Worm (Caenorhabditis elegans) whole organism, L1 larva: ENCODE data around the gene ora-1.

Source experiments
- C04F5.9 ChIP-seq: sonication (generic microtip); optimal IDR thresholded peaks from 2 replicates; lab custom pipeline; 2016; ENCODE audit warnings: missing genetic modification characterization, missing compliant biosample characterization
- C34B4.2 ChIP-seq: sonication (generic microtip); optimal IDR thresholded peaks from 2 replicates; lab custom pipeline; 2017; ENCODE audit warnings: mild to moderate bottlenecking, missing genetic modification characterization, missing compliant biosample characterization
- Y116A8C.19 ChIP-seq: sonication (generic microtip); optimal IDR thresholded peaks from 2 replicates; lab custom pipeline; 2016; ENCODE audit warnings: missing compliant biosample characterization, missing genetic modification characterization, borderline replicate concordance
- alr-1 ChIP-seq: fragments of 200-800 bp; sonication (Bioruptor generic); optimal IDR thresholded peaks from 2 replicates; lab custom pipeline; 2018; ENCODE audit warnings: borderline replicate concordance, mild to moderate bottlenecking, missing genetic modification characterization, missing compliant biosample characterization
- ama-1 ChIP-seq: fragments of 150-350 bp; optimal IDR thresholded peaks from 2 replicates; lab custom pipeline; 2014
- blmp-1 ChIP-seq: fragments of 150-350 bp; optimal IDR thresholded peaks from 2 replicates; lab custom pipeline; 2014; ENCODE audit warnings: missing biosample characterization, missing genetic modification characterization
- ceh-8 ChIP-seq: fragments of 200-800 bp; sonication (Bioruptor generic); optimal IDR thresholded peaks from 2 replicates; lab custom pipeline; 2018; ENCODE audit warnings: mild to moderate bottlenecking, missing genetic modification characterization, moderate library complexity, missing compliant biosample characterization
- ceh-82 ChIP-seq, 3 experiments: fragments of 150-350 bp in 1 of 3; sonication (generic microtip) in 2 of 3; optimal IDR thresholded peaks; 2 replicates each; lab custom pipeline; 2014 to 2017; ENCODE audit warnings: missing biosample characterization in 3 of 3, missing genetic modification characterization in 3 of 3
- ceh-88 ChIP-seq: fragments of 200-800 bp; sonication (Bioruptor generic); IDR thresholded peaks from 2 replicates; pipeline ENCODE4 v1.3.6; 2022; ENCODE audit warnings: missing genetic modification characterization, missing compliant biosample characterization
- dpl-1 ChIP-seq, 3 experiments: fragments of 150-350 bp in 2 of 3; sonication (generic microtip) in 1 of 3; optimal IDR thresholded peaks; 2 replicates each; lab custom pipeline; 2014 to 2017; ENCODE audit warnings: missing biosample characterization in 3 of 3, missing genetic modification characterization in 3 of 3, missing genetic modification reagents in 3 of 3
- efl-1 ChIP-seq, 4 experiments: fragments of 150-350 bp; optimal IDR thresholded peaks in 3 of 4; peaks in 1 of 4; 1 replicate in 1 of 4; 2 replicates in 3 of 4; lab custom pipeline; 2014; ENCODE audit warnings: missing biosample characterization in 2 of 4, missing genetic modification characterization in 2 of 4, missing genetic modification reagents in 2 of 4
- egl-13 ChIP-seq: sonication (generic microtip); optimal IDR thresholded peaks from 2 replicates; lab custom pipeline; 2016; ENCODE audit warnings: missing genotype, missing genetic modification reagents, missing genetic modification characterization, missing compliant biosample characterization
- elt-3 ChIP-seq, 6 experiments: fragments of 150-350 bp in 1 of 6; sonication (generic microtip); optimal IDR thresholded peaks; 2 replicates each; lab custom pipeline; 2017 to 2018; ENCODE audit warnings: missing biosample characterization in 6 of 6, missing genetic modification characterization in 6 of 6, inconsistent platforms in 1 of 6
- ets-5 ChIP-seq: fragments of 200-800 bp; sonication (Bioruptor generic); IDR thresholded peaks from 2 replicates; pipeline ENCODE4 v1.3.6; 2022; ENCODE audit warnings: missing genetic modification characterization, missing compliant biosample characterization
- fos-1 ChIP-seq: fragments of 150-350 bp; optimal IDR thresholded peaks from 2 replicates; lab custom pipeline; 2014; ENCODE audit warnings: missing biosample characterization, missing genetic modification characterization
- hlh-17 ChIP-seq: fragments of 200-800 bp; sonication (Bioruptor generic); optimal IDR thresholded peaks from 2 replicates; lab custom pipeline; 2018; ENCODE audit warnings: missing genetic modification characterization, mild to moderate bottlenecking, missing compliant biosample characterization, moderate library complexity, borderline replicate concordance
- hlh-4 ChIP-seq: sonication (generic microtip); optimal IDR thresholded peaks from 2 replicates; lab custom pipeline; 2016; ENCODE audit warnings: mild to moderate bottlenecking, missing genetic modification characterization, missing compliant biosample characterization
- irx-1 ChIP-seq: sonication (generic microtip); optimal IDR thresholded peaks from 2 replicates; lab custom pipeline; 2016; ENCODE audit warnings: missing genetic modification characterization, missing compliant biosample characterization
- lin-13 ChIP-seq: fragments of 150-350 bp; optimal IDR thresholded peaks from 2 replicates; lab custom pipeline; 2014; ENCODE audit warnings: missing biosample characterization, missing genetic modification reagents, missing genetic modification characterization
- lin-14 ChIP-seq: fragments of 200-800 bp; sonication (Bioruptor generic); optimal IDR thresholded peaks from 2 replicates; lab custom pipeline; 2018; ENCODE audit warnings: mild to moderate bottlenecking, missing genetic modification characterization, moderate library complexity, missing compliant biosample characterization
- lin-15B ChIP-seq: fragments of 150-350 bp; sonication (generic microtip); optimal IDR thresholded peaks from 3 replicates; lab custom pipeline; 2014; ENCODE audit warnings: missing biosample characterization, missing genetic modification characterization
- lin-35 ChIP-seq, 2 experiments: fragments of 150-350 bp; optimal IDR thresholded peaks; 2 replicates each; lab custom pipeline; 2014; ENCODE audit warnings: missing biosample characterization in 2 of 2, missing genetic modification characterization in 2 of 2, missing genetic modification reagents in 2 of 2
- mep-1 ChIP-seq: fragments of 150-350 bp; optimal IDR thresholded peaks from 2 replicates; lab custom pipeline; 2014; ENCODE audit warnings: missing biosample characterization, missing genetic modification characterization
- nhr-19 ChIP-seq: fragments of 200-800 bp; sonication (Bioruptor generic); conservative IDR thresholded peaks from 2 replicates; pipeline ENCODE4 v1.3.6; 2022; ENCODE audit warnings: missing genetic modification characterization, missing compliant biosample characterization
- nhr-20 ChIP-seq: sonication (generic microtip); optimal IDR thresholded peaks from 2 replicates; lab custom pipeline; 2016; ENCODE audit warnings: mild to moderate bottlenecking, missing genetic modification characterization, missing compliant biosample characterization
- nhr-237 ChIP-seq: fragments of 150-350 bp; optimal IDR thresholded peaks from 2 replicates; lab custom pipeline; 2014; ENCODE audit warnings: missing biosample characterization, missing genetic modification characterization
- nhr-47 ChIP-seq: sonication (generic microtip); optimal IDR thresholded peaks from 2 replicates; lab custom pipeline; 2016; ENCODE audit warnings: mild to moderate bottlenecking, missing genetic modification characterization, moderate library complexity, missing compliant biosample characterization
- nhr-71 ChIP-seq: sonication (generic microtip); optimal IDR thresholded peaks from 2 replicates; lab custom pipeline; 2016; ENCODE audit warnings: mild to moderate bottlenecking, missing genetic modification characterization, moderate library complexity, missing compliant biosample characterization
- nhr-76 ChIP-seq: sonication (generic microtip); optimal IDR thresholded peaks from 2 replicates; lab custom pipeline; 2017; ENCODE audit warnings: missing biosample characterization, missing genetic modification characterization
- nhr-85 ChIP-seq: sonication (generic microtip); peaks from one replicate; lab custom pipeline; 2016; ENCODE audit warnings: missing genetic modification characterization, inconsistent platforms, missing compliant biosample characterization
- nhr-90 ChIP-seq: sonication (generic microtip); optimal IDR thresholded peaks from 2 replicates; lab custom pipeline; 2016; ENCODE audit warnings: mild to moderate bottlenecking, missing genetic modification characterization, missing compliant biosample characterization; ENCODE audit not compliant: poor library complexity
- pag-3 ChIP-seq: sonication (generic microtip); optimal IDR thresholded peaks from 2 replicates; lab custom pipeline; 2017; ENCODE audit warnings: missing genetic modification characterization, mild to moderate bottlenecking, missing compliant biosample characterization, antibody characterized with exemption, borderline replicate concordance; ENCODE audit not compliant: insufficient read depth
- pax-3 ChIP-seq: fragments of 200-800 bp; sonication (Bioruptor generic); optimal IDR thresholded peaks from 2 replicates; lab custom pipeline; 2018; ENCODE audit warnings: mild to moderate bottlenecking, missing genetic modification characterization, moderate library complexity, missing compliant biosample characterization
- rnt-1 ChIP-seq: sonication (generic microtip); optimal IDR thresholded peaks from 2 replicates; lab custom pipeline; 2016; ENCODE audit warnings: mild to moderate bottlenecking, missing genetic modification characterization, moderate library complexity, missing compliant biosample characterization
- snu-23 ChIP-seq: sonication (generic microtip); optimal IDR thresholded peaks from 2 replicates; lab custom pipeline; 2016; ENCODE audit warnings: missing genetic modification characterization, missing compliant biosample characterization
- swsn-7 ChIP-seq: sonication (generic microtip); optimal IDR thresholded peaks from 2 replicates; lab custom pipeline; 2016; ENCODE audit warnings: missing genetic modification characterization, missing compliant biosample characterization
- tbx-2 ChIP-seq: sonication (generic microtip); optimal IDR thresholded peaks from 2 replicates; lab custom pipeline; 2016; ENCODE audit warnings: missing genetic modification characterization, missing compliant biosample characterization
- tlp-1 ChIP-seq: fragments of 150-350 bp; optimal IDR thresholded peaks from 2 replicates; lab custom pipeline; 2014; ENCODE audit warnings: missing biosample characterization, missing genetic modification characterization
- unc-30 ChIP-seq: sonication (generic microtip); optimal IDR thresholded peaks from 2 replicates; lab custom pipeline; 2017; ENCODE audit warnings: missing biosample characterization, missing genetic modification characterization
- unc-62 ChIP-seq: fragments of 150-350 bp; optimal IDR thresholded peaks from 2 replicates; lab custom pipeline; 2014; ENCODE audit warnings: missing biosample characterization, missing genetic modification reagents, missing genetic modification characterization
- unc-86 ChIP-seq: sonication (generic microtip); optimal IDR thresholded peaks from 2 replicates; lab custom pipeline; 2016; ENCODE audit warnings: missing genetic modification characterization, missing compliant biosample characterization
- unc-98 ChIP-seq: fragments of 200-800 bp; sonication (Bioruptor generic); IDR thresholded peaks from 2 replicates; pipeline ENCODE4 v1.3.6; 2022; ENCODE audit warnings: missing genetic modification characterization, missing compliant biosample characterization
- zag-1 ChIP-seq: fragments of 150-350 bp; optimal IDR thresholded peaks from 2 replicates; lab custom pipeline; 2014; ENCODE audit warnings: missing biosample characterization, missing genetic modification characterization
- zip-4 ChIP-seq: fragments of 200-800 bp; sonication (Bioruptor generic); optimal IDR thresholded peaks from 2 replicates; lab custom pipeline; 2018; ENCODE audit warnings: mild to moderate bottlenecking, missing genetic modification characterization, moderate library complexity, missing compliant biosample characterization
- ztf-11 ChIP-seq, 2 experiments: sonication (generic microtip); optimal IDR thresholded peaks; 2 replicates each; lab custom pipeline; 2016 to 2017; ENCODE audit warnings: missing genetic modification characterization in 2 of 2, missing biosample characterization in 1 of 2, missing compliant biosample characterization in 1 of 2
- ztf-4 ChIP-seq: fragments of 150-350 bp; optimal IDR thresholded peaks from 2 replicates; lab custom pipeline; 2014; ENCODE audit warnings: missing biosample characterization, missing genetic modification characterization

The ora-1 gene

DNA sequence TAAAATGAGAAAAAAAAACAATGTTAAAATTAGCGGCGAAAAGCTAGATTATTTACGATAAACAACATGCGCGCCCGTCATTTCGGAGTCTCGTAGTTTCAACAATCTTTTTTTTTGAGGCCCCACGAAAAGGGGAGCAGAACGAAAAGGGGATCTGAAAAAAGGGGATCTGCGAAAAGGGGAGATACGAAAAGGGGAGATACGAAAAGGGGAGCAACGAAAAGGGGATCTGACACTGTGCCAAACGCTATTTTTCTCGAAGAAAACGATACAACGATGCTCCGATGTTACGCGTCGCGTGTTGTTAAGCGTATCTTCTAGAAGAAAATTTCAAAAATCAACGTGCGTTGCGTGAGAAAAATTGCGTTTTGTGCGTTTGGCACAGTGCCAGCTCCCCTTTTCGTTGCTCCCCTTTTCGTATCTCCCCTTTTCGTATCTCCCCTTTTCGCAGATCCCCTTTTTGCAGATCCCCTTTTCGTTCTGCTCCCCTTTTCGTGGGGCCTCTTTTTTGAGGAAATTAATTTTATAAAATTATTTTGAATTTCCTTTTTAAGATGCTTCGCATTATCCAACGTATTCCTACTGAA, 38.1 kb downstream of the ora-1 start, which contains the start of gene C26B2.7 (continued):
- peak; percentile 76 for TF ChIP-seq tbx-2 (tag; lab: Kevin White, UChicago)

DNA sequence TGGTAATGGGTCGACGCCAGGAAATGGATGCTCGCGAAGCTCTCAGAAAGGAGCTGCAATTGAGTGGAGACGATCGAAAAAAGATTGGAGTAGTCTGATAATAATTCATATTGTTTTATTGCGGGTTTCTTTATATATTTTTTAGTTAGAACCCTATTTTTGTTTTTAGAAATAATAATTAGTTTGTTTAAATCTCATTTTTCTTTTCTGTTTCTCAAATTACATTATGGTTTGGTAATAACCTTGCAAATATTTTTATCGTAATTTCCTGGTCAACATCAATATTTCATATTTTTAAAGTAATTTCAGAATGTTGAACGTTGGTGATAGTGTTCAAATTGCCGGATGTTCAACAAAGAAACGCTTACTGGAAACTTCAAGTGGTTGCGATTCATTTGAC, 39.0 kb downstream of the ora-1 start, which contains the start of gene elpc-4:
Gene elpc-4 (plus strand): TSS at position 301 of the 400 bp plus-strand sequence.
- no peak for TF ChIP-seq alr-1 (tag; lab: Kevin White, UChicago)
- TF ChIP-seq fos-1, result no peak
- no peak for TF ChIP-seq hlh-17 (GFP tag; lab: Kevin White, UChicago)
- TF ChIP-seq pax-3 (tag; lab: Kevin White, UChicago), result no peak
- TF ChIP-seq nhr-237 (tag; lab: Kevin White, UChicago), result no peak
- no peak for TF ChIP-seq ceh-8 (GFP tag; lab: Kevin White, UChicago)
- no peak for TF ChIP-seq nhr-19 (GFP tag; lab: Robert Waterston, UW)
- TF ChIP-seq nhr-20 (tag; lab: Kevin White, UChicago), result no peak
- no peak for TF ChIP-seq lin-13
- TF ChIP-seq zag-1, result no peak
- no peak for TF ChIP-seq unc-98
- no peak for TF ChIP-seq ama-1
- TF ChIP-seq nhr-85, result no peak
- TF ChIP-seq unc-62 (GFP tag; lab: Kevin White, UChicago), result no peak
- TF ChIP-seq nhr-47 (tag; lab: Kevin White, UChicago), result no peak

DNA sequence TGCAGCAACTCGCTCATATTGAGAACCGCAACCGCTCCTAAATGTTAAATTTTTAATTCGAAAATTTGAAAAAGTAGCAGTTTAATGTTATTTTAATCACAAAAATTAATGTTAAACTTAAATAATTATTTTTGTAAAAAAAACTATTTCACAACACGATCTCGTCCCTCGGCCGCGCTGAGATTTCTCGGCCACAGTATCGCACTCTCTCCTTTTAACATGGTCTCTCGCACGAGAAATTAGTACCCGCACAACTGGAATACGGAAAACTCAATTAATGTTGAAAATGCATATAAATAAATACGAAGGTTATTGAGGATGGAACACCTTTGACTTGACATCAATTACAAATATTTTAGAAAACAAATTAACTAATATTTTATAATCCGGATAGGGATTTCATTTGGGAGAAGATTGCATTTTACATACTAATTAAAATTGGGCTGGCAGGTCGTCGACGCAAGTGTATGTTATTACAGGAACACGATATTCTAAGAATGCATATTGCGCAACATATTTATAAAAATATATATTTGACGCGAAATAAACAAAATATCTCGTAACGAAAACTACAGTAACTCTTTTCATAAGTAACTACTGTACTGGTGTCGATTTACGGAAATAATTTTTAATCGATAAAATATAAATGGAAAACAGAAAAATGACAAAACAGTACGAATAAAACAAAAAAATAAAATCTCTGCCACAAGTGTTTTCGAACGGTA, 42.2 kb downstream of the ora-1 start, which contains the start of gene dnc-4:
Gene dnc-4 (minus strand): TSS at position 37 of the 725 bp plus-strand sequence.
- TF ChIP-seq hlh-4 (no peak), tlp-1 (tag; lab: Kevin White, UChicago) (no peak), irx-1 (tag; lab: Kevin White, UChicago) (peak; percentile 24), swsn-7 (tag; lab: Kevin White, UChicago) (peak; percentile 14), tbx-2 (tag; lab: Kevin White, UChicago) (peak; percentile 0), hlh-17 (GFP tag; lab: Kevin White, UChicago) (no peak), lin-35 (GFP tag; optimal IDR thresholded peaks at IDR 0.05; lab: Kevin White, UChicago) (peak in 1 of 2 experiments; percentile 27), lin-14 (GFP tag; lab: Kevin White, UChicago) (peak; percentile 52), pag-3 (no peak), elt-3 (tag; optimal IDR thresholded peaks at IDR 0.05; lab: Kevin White, UChicago) (no peak), Y116A8C.19 (no peak), nhr-76 (tag; lab: Kevin White, UChicago) (no peak), zip-4 (GFP tag; lab: Kevin White, UChicago) (no peak), nhr-71 (tag; lab: Kevin White, UChicago) (peak; percentile 33), ceh-82 (tag; optimal IDR thresholded peaks at IDR 0.05; lab: Kevin White, UChicago) (peak in 1 of 3 experiments; percentile 39), nhr-90 (tag; lab: Kevin White, UChicago) (peak; percentile 21), ztf-4 (tag; lab: Kevin White, UChicago) (no peak), snu-23 (GFP tag; lab: Kevin White, UChicago) (peak; percentile 20), rnt-1 (tag; lab: Kevin White, UChicago) (peak; percentile 73), blmp-1 (tag; lab: Kevin White, UChicago) (peak; percentile 3), egl-13 (tag; lab: Kevin White, UChicago) (peak; percentile 3), unc-86 (tag; lab: Kevin White, UChicago) (no peak), C04F5.9 (no peak), lin-15B (tag; lab: Kevin White, UChicago) (no peak), ztf-11 (tag; optimal IDR thresholded peaks at IDR 0.05; lab: Kevin White, UChicago) (no peak), efl-1 (optimal IDR thresholded peaks at IDR 0.05; lab: Kevin White, UChicago) (peak; percentile 8 to 36), efl-1 (GFP tag; optimal IDR thresholded peaks at IDR 0.05 in 1 of 2; lab: Kevin White, UChicago) (peak in 1 of 2 experiments; percentile 36), dpl-1 (GFP tag; optimal IDR thresholded peaks at IDR 0.05; lab: Kevin White, UChicago) (peak in 1 of 3 experiments; percentile 39), fos-1 (no peak), nhr-85 (no peak), mep-1 (tag; lab: Kevin White, UChicago) (peak; percentile 71), ceh-88 (no peak), unc-30 (tag; lab: Kevin White, UChicago) (no peak), ets-5 (GFP tag; lab: Robert Waterston, UW) (no peak), C34B4.2 (no peak)
